Worm (Caenorhabditis elegans) whole organism, L2 larva: Measurements from ENCODE around the gene ttr-36.

Experiments
- R02D3.7 ChIP-seq: fragments of 150-350 bp; optimal IDR thresholded peaks from 2 replicates; lab custom pipeline; 2014; ENCODE audit warnings: missing biosample characterization, missing genetic modification characterization
- Y55F3AM.14 ChIP-seq: fragments of 200-800 bp; sonication (Bioruptor generic); optimal IDR thresholded peaks from 2 replicates; lab custom pipeline; 2018; ENCODE audit warnings: mild to moderate bottlenecking, missing genetic modification characterization, missing compliant biosample characterization
- alr-1 ChIP-seq: fragments of 150-350 bp; optimal IDR thresholded peaks from 2 replicates; lab custom pipeline; 2014; ENCODE audit warnings: missing biosample characterization, missing genetic modification characterization
- ama-1 ChIP-seq: fragments of 150-350 bp; optimal IDR thresholded peaks from 2 replicates; lab custom pipeline; 2018; ENCODE audit warnings: inconsistent platforms
- ceh-82 ChIP-seq: fragments of 150-350 bp; optimal IDR thresholded peaks from 2 replicates; lab custom pipeline; 2014; ENCODE audit warnings: missing biosample characterization, missing genetic modification characterization
- lin-11 ChIP-seq: fragments of 150-350 bp; sonication (generic microtip); optimal IDR thresholded peaks from 2 replicates; lab custom pipeline; 2014; ENCODE audit warnings: missing biosample characterization, missing genetic modification characterization, inconsistent platforms, mixed read lengths
- lsy-2 ChIP-seq, 2 experiments: fragments of 150-350 bp in 1 of 2; sonication (generic microtip) in 1 of 2; optimal IDR thresholded peaks; 2 replicates each; lab custom pipeline; 2014 to 2017; ENCODE audit warnings: missing biosample characterization in 2 of 2, missing genetic modification characterization in 2 of 2
- mdl-1 ChIP-seq, 2 experiments: fragments of 150-350 bp in 1 of 2; sonication (generic microtip) in 1 of 2; optimal IDR thresholded peaks; 2 replicates each; lab custom pipeline; 2017; ENCODE audit warnings: missing biosample characterization in 2 of 2, missing genetic modification characterization in 2 of 2
- nhr-12 ChIP-seq: fragments of 150-350 bp; optimal IDR thresholded peaks from 2 replicates; lab custom pipeline; 2014; ENCODE audit warnings: missing biosample characterization, missing genetic modification characterization
- nhr-237 ChIP-seq: fragments of 150-350 bp; optimal IDR thresholded peaks from 2 replicates; lab custom pipeline; 2014; ENCODE audit warnings: missing biosample characterization, missing genetic modification characterization
- nhr-25 ChIP-seq: fragments of 150-350 bp; sonication (generic microtip); optimal IDR thresholded peaks from 3 replicates; lab custom pipeline; 2014; ENCODE audit warnings: missing biosample characterization, missing genetic modification characterization
- snpc-4 ChIP-seq: fragments of 150-350 bp; optimal IDR thresholded peaks from 2 replicates; lab custom pipeline; 2014; ENCODE audit warnings: missing biosample characterization, missing genetic modification characterization
- unc-62 ChIP-seq: fragments of 150-350 bp; optimal IDR thresholded peaks from 2 replicates; lab custom pipeline; 2014; ENCODE audit warnings: missing biosample characterization, missing genetic modification reagents, missing genetic modification characterization

DNA sequence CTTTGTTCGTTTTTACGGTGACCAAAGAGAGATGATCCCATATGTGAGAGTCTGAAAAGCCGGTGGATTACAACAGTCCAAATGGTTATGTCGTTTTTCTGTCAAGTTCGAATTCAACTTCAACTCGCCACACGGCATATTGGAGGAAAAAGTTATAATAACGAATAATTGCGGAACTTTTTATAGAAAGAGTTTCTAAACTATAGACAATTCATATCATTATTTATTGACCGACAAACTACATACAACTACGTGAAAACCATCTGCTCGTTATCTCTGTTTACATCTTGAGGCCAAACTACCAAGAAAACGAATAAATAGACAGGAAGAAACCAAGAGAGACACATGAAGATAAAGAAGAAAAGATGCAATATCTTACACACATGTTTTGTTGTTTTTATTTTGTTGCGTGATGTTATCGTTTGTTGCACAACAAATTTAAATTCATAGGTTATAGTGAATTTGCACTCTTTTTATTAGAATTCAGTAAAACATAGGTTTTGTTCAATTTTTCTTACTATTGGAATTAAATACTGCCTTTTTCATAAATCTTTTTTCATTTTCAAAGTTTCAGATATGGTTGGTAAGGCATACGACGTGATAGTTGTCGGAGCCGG, 36.9 kb upstream of the ttr-36 start, which contains the start of the genes C15B12.4 and C15B12.8:
- TF ChIP-seq lin-11 (no peak), alr-1 (tag; lab: Kevin White, UChicago) (no peak), snpc-4 (tag; lab: Kevin White, UChicago) (no peak), ceh-82 (tag; lab: Kevin White, UChicago) (no peak), nhr-12 (tag; lab: Kevin White, UChicago) (no peak), nhr-25 (tag; lab: Kevin White, UChicago) (no peak), R02D3.7 (tag; lab: Kevin White, UChicago) (no peak), nhr-237 (tag; lab: Kevin White, UChicago) (no peak), Y55F3AM.14 (GFP tag; lab: Kevin White, UChicago) (no peak), lsy-2 (tag; optimal IDR thresholded peaks at IDR 0.05; lab: Kevin White, UChicago) (no peak), mdl-1 (tag; optimal IDR thresholded peaks at IDR 0.05; lab: Kevin White, UChicago) (no peak), unc-62 (GFP tag; lab: Kevin White, UChicago) (no peak), ama-1 (lab: Kevin White, UChicago) (no peak)
